Worm (Caenorhabditis elegans): ENCODE results near the gene F21C10.5.
"Not testable (repeated sequence)": the region's sequence is repeated elsewhere in the genome, so short reads cannot be mapped to it uniquely, and the experiment has no call there.

The F21C10.5 gene

DNA sequence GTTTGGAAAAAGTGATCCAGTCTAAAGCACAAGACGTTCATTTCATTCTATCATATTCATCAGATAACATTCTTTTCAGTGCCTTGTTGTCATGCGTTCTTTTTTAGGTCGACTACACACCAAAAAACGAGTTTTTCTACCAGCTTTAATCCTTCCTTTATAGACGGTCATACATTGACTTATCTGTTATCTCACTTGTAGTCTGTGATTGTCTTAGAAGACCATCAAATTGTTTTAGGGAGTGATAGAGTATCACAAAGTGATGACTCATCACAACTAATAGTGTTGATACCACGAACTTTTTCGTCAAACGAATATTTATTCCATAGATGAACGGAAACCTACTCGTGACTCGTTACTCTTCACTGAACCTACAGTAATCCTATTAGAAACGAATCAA is 39.6 kb upstream of the F21C10.5 start (continued):
- no peak for TF ChIP-seq lin-39 (tag; optimal IDR thresholded peaks at IDR 0.05)
- no peak for TF ChIP-seq egl-43 (GFP tag; IDR thresholded peaks at IDR 0.05)
- no peak for TF ChIP-seq T26A8.4 (GFP tag; IDR thresholded peaks at IDR 0.05)
- TF ChIP-seq ZK546.5 (tag; optimal IDR thresholded peaks at IDR 0.05): no peak
- TF ChIP-seq mes-2 (tag; optimal IDR thresholded peaks at IDR 0.05; ENCODE audit: poor library complexity, severe bottlenecking): peak; percentile 30
- TF ChIP-seq ceh-28 (tag; optimal IDR thresholded peaks at IDR 0.05): no peak
- TF ChIP-seq ceh-44 (GFP tag; IDR thresholded peaks at IDR 0.05): no peak
- peak; percentile 13; the same call in 1 of the 2 replicates for TF ChIP-seq dmd-6 (GFP tag; IDR thresholded peaks at IDR 0.05)
- no peak for TF ChIP-seq nhr-25 (tag; optimal IDR thresholded peaks at IDR 0.05; ENCODE audit: borderline replicate concordance, insufficient read depth)
- TF ChIP-seq daf-16 (GFP tag; optimal IDR thresholded peaks at IDR 0.05): no peak
- peak; percentile 25 for TF ChIP-seq daf-16 (tag; optimal IDR thresholded peaks at IDR 0.05)
- peak in 1 of 2 experiments; percentile 10 for TF ChIP-seq lsy-2 (tag; optimal IDR thresholded peaks at IDR 0.05)
- peak; percentile 17 for TF ChIP-seq cey-2 (tag; optimal IDR thresholded peaks at IDR 0.05; ENCODE audit: borderline replicate concordance, insufficient read depth)
- TF ChIP-seq daf-12 (tag; optimal IDR thresholded peaks at IDR 0.05): no peak
- no peak for TF ChIP-seq nhr-77 (tag; optimal IDR thresholded peaks at IDR 0.05)
- TF ChIP-seq unc-62 (GFP tag; optimal IDR thresholded peaks at IDR 0.05 in 1 of 2): peak in 1 of 2 experiments; percentile 83
- no peak for TF ChIP-seq unc-62 (tag; optimal IDR thresholded peaks at IDR 0.05)
- no peak for TF ChIP-seq spr-3 (GFP tag; optimal IDR thresholded peaks at IDR 0.05)
- no peak for TF ChIP-seq mdt-29 (GFP tag; IDR thresholded peaks at IDR 0.05)
- peak; percentile 67 for TF ChIP-seq hlh-11 (tag; optimal IDR thresholded peaks at IDR 0.05)
- TF ChIP-seq unc-130 (GFP tag; optimal IDR thresholded peaks at IDR 0.05): no peak

DNA sequence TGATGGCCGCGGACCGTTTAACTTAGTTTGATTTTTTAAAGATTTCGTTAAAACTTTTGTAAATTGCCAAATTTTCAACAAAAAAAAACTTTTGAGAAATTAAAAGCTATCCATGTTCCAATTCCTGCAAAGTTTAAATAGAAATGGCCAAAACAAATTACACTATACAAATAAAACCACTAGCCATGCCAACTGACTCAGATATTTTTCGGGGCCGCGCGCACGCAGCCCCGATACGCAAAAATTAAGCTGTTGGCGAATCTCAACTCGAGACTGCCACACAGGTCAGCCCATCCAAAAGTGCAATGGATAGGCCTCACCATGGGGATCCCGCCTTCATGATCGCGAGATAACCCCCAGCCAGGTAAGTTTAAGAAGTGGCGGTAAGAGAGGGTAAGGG is 38.8 kb upstream of the F21C10.5 start:
- 0 out of 4 replicates have a peak, but pooled peaks of 1 of the 2 experiments have one; percentile 33 for TF ChIP-seq madf-5 (GFP tag; IDR thresholded peaks at IDR 0.05)
- 0 out of 2 replicates have a peak, but pooled peaks have one; percentile 15 for TF ChIP-seq set-16 (GFP tag; IDR thresholded peaks at IDR 0.05)
- TF ChIP-seq ceh-44 (GFP tag; IDR thresholded peaks at IDR 0.05): peak; percentile 41; the same call in 1 of the 2 replicates
- peak; percentile 68 for TF ChIP-seq pha-4 (GFP tag; IDR thresholded peaks at IDR 0.05)
- TF ChIP-seq pha-4 (tag; optimal IDR thresholded peaks at IDR 0.05): not testable (repeated sequence)
- peak; percentile 15; the same call in 1 of the 2 replicates for TF ChIP-seq mdt-29 (GFP tag; IDR thresholded peaks at IDR 0.05)
- TF ChIP-seq ctbp-1 (GFP tag; IDR thresholded peaks at IDR 0.05): peak; percentile 64; the same call in 1 of the 2 replicates
- peak; percentile 27; the same call in 1 of the 2 replicates for TF ChIP-seq php-3 (GFP tag; IDR thresholded peaks at IDR 0.05)
- peak; percentile 76; the same call in 1 of the 2 replicates for TF ChIP-seq zfp-3 (GFP tag; conservative IDR thresholded peaks at IDR 0.05)
- 0 out of 2 replicates have a peak, but pooled peaks have one; percentile 16 for TF ChIP-seq lim-7 (GFP tag; IDR thresholded peaks at IDR 0.05)
- peak; percentile 44; the same call in 1 of the 2 replicates for TF ChIP-seq lin-38 (GFP tag; IDR thresholded peaks at IDR 0.05)
- TF ChIP-seq T26A8.4 (GFP tag; IDR thresholded peaks at IDR 0.05): 0 out of 2 replicates have a peak, but pooled peaks have one; percentile 39
- TF ChIP-seq egl-43 (GFP tag; IDR thresholded peaks at IDR 0.05): peak; percentile 53; the same call in 1 of the 2 replicates

DNA sequence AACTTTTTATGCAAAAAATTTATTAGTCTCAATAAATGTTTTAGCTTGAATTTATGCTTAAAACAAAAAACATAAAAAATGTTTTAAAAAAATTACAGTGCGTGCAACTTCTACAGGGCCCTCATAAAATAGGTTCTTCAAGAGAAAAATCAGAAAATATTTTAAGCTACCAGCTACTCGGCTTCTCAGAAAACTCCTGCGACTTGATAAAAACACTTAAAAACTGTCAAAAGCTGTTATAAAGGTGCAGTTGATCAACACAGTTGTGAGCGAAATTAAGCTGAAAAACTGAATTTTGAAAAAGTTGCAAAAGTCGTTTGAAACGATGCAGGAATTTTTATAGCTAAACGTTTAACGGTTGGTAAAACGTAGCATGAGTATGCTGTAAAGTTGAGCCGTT is 36.7 kb upstream of the F21C10.5 start:
- peak; percentile 76; the same call in 1 of the 2 replicates for TF ChIP-seq T26A8.4 (GFP tag; IDR thresholded peaks at IDR 0.05)
- peak; percentile 36; the same call in 1 of the 2 replicates for TF ChIP-seq lin-29 (GFP tag; IDR thresholded peaks at IDR 0.05)
- TF ChIP-seq Y5F2A.4 (GFP tag; optimal IDR thresholded peaks at IDR 0.05): no peak
- peak; percentile 71 for TF ChIP-seq pha-4 (GFP tag; IDR thresholded peaks at IDR 0.05)
- no peak for TF ChIP-seq pha-4 (tag; optimal IDR thresholded peaks at IDR 0.05)
- peak; percentile 36; the same call in 1 of the 2 replicates for TF ChIP-seq lin-1 (GFP tag; IDR thresholded peaks at IDR 0.05)
- TF ChIP-seq lim-7 (GFP tag; IDR thresholded peaks at IDR 0.05): 0 out of 2 replicates have a peak, but pooled peaks have one; percentile 6
- peak; percentile 12 for TF ChIP-seq hlh-11 (tag; optimal IDR thresholded peaks at IDR 0.05)
- 0 out of 2 replicates have a peak, but pooled peaks have one; percentile 47 for TF ChIP-seq dmd-9 (GFP tag; IDR thresholded peaks at IDR 0.05)
- no peak for TF ChIP-seq nhr-6 (tag; optimal IDR thresholded peaks at IDR 0.05)
- TF ChIP-seq vab-7 (GFP tag; IDR thresholded peaks at IDR 0.05): peak; percentile 46; the same call in 1 of the 2 replicates
- TF ChIP-seq madf-5 (GFP tag; IDR thresholded peaks at IDR 0.05): 0 out of 4 replicates have a peak, but pooled peaks of 1 of the 2 experiments have one; percentile 35
- TF ChIP-seq attf-4 (tag; optimal IDR thresholded peaks at IDR 0.05): no peak
- TF ChIP-seq egl-43 (GFP tag; IDR thresholded peaks at IDR 0.05): peak; percentile 56; the same call in 1 of the 2 replicates
- no peak for TF ChIP-seq jun-1 (tag; optimal IDR thresholded peaks at IDR 0.05)
- no peak for TF ChIP-seq mep-1 (tag; optimal IDR thresholded peaks at IDR 0.05)
- peak; percentile 42 for TF ChIP-seq lin-38 (GFP tag; IDR thresholded peaks at IDR 0.05)
- TF ChIP-seq unc-39 (tag; optimal IDR thresholded peaks at IDR 0.05): no peak
- TF ChIP-seq tag-97 (GFP tag; IDR thresholded peaks at IDR 0.05): no peak
- peak; percentile 80 for TF ChIP-seq snpc-1.2 (GFP tag; IDR thresholded peaks at IDR 0.05)
- peak; percentile 78; the same call in 1 of the 2 replicates for TF ChIP-seq mdt-29 (GFP tag; IDR thresholded peaks at IDR 0.05)
- TF ChIP-seq ctbp-1 (GFP tag; IDR thresholded peaks at IDR 0.05): peak; percentile 88
- no peak for TF ChIP-seq nhr-28 (tag; optimal IDR thresholded peaks at IDR 0.05)
- TF ChIP-seq Y75B8A.6 (GFP tag; IDR thresholded peaks at IDR 0.05): peak; percentile 64
- TF ChIP-seq dmd-6 (GFP tag; IDR thresholded peaks at IDR 0.05): peak; percentile 60
- no peak for TF ChIP-seq fos-1 (tag; optimal IDR thresholded peaks at IDR 0.05)

All from whole organism, L4 larva.